Worm (Caenorhabditis elegans) whole organism, L1 larva: ENCODE data around the gene xpc-1.
"Not testable (repeated sequence)": the region's sequence is repeated elsewhere in the genome, so short reads cannot be mapped to it uniquely, and the experiment has no call there.

ENCODE experiments used
- C04F5.9 ChIP-seq: sonication (generic microtip); optimal IDR thresholded peaks from 2 replicates; lab custom pipeline; 2016; ENCODE audit warnings: missing genetic modification characterization, missing compliant biosample characterization
- C16A3.4 ChIP-seq: fragments of 150-350 bp; optimal IDR thresholded peaks from 2 replicates; lab custom pipeline; 2014; ENCODE audit warnings: missing biosample characterization, missing genetic modification characterization
- C34B4.2 ChIP-seq: sonication (generic microtip); optimal IDR thresholded peaks from 2 replicates; lab custom pipeline; 2017; ENCODE audit warnings: mild to moderate bottlenecking, missing genetic modification characterization, missing compliant biosample characterization
- Y116A8C.19 ChIP-seq: sonication (generic microtip); optimal IDR thresholded peaks from 2 replicates; lab custom pipeline; 2016; ENCODE audit warnings: missing compliant biosample characterization, missing genetic modification characterization, borderline replicate concordance
- aha-1 ChIP-seq: fragments of 150-350 bp; optimal IDR thresholded peaks from 2 replicates; lab custom pipeline; 2014; ENCODE audit warnings: missing biosample characterization, missing genetic modification characterization
- alr-1 ChIP-seq: fragments of 200-800 bp; sonication (Bioruptor generic); optimal IDR thresholded peaks from 2 replicates; lab custom pipeline; 2018; ENCODE audit warnings: borderline replicate concordance, mild to moderate bottlenecking, missing genetic modification characterization, missing compliant biosample characterization
- aly-2 ChIP-seq: fragments of 150-350 bp; optimal IDR thresholded peaks from 2 replicates; lab custom pipeline; 2014; ENCODE audit warnings: missing biosample characterization, missing genetic modification characterization
- ceh-8 ChIP-seq: fragments of 200-800 bp; sonication (Bioruptor generic); optimal IDR thresholded peaks from 2 replicates; lab custom pipeline; 2018; ENCODE audit warnings: mild to moderate bottlenecking, missing genetic modification characterization, moderate library complexity, missing compliant biosample characterization
- ceh-82 ChIP-seq, 3 experiments: fragments of 150-350 bp in 1 of 3; sonication (generic microtip) in 2 of 3; optimal IDR thresholded peaks; 2 replicates each; lab custom pipeline; 2014 to 2017; ENCODE audit warnings: missing biosample characterization in 3 of 3, missing genetic modification characterization in 3 of 3
- ceh-88 ChIP-seq: fragments of 200-800 bp; sonication (Bioruptor generic); IDR thresholded peaks from 2 replicates; pipeline ENCODE4 v1.3.6; 2022; ENCODE audit warnings: missing genetic modification characterization, missing compliant biosample characterization
- dsc-1 ChIP-seq: sonication (generic microtip); optimal IDR thresholded peaks from 2 replicates; lab custom pipeline; 2016; ENCODE audit warnings: mild to moderate bottlenecking, missing genetic modification characterization, missing compliant biosample characterization
- efl-1 ChIP-seq, 4 experiments: fragments of 150-350 bp; optimal IDR thresholded peaks in 3 of 4; peaks in 1 of 4; 1 replicate in 1 of 4; 2 replicates in 3 of 4; lab custom pipeline; 2014; ENCODE audit warnings: missing biosample characterization in 2 of 4, missing genetic modification characterization in 2 of 4, missing genetic modification reagents in 2 of 4
- efl-3 ChIP-seq: fragments of 200-800 bp; sonication (Bioruptor generic); optimal IDR thresholded peaks from 2 replicates; lab custom pipeline; 2018; ENCODE audit warnings: mild to moderate bottlenecking, missing genetic modification characterization, missing compliant biosample characterization
- egl-13 ChIP-seq: sonication (generic microtip); optimal IDR thresholded peaks from 2 replicates; lab custom pipeline; 2016; ENCODE audit warnings: missing genotype, missing genetic modification reagents, missing genetic modification characterization, missing compliant biosample characterization
- elt-2 ChIP-seq: sonication (generic microtip); optimal IDR thresholded peaks from 2 replicates; lab custom pipeline; 2016; ENCODE audit warnings: missing genetic modification characterization, mild to moderate bottlenecking, inconsistent platforms, missing compliant biosample characterization, missing genetic modification reagents
- ets-5 ChIP-seq: fragments of 200-800 bp; sonication (Bioruptor generic); IDR thresholded peaks from 2 replicates; pipeline ENCODE4 v1.3.6; 2022; ENCODE audit warnings: missing genetic modification characterization, missing compliant biosample characterization
- fkh-10 ChIP-seq: sonication (generic microtip); optimal IDR thresholded peaks from 2 replicates; lab custom pipeline; 2017; ENCODE audit warnings: missing biosample characterization, missing genetic modification reagents, missing genetic modification characterization
- fkh-8 ChIP-seq: sonication (generic microtip); optimal IDR thresholded peaks from 2 replicates; lab custom pipeline; 2016; ENCODE audit warnings: mild to moderate bottlenecking, missing genetic modification characterization, missing compliant biosample characterization
- hlh-17 ChIP-seq: fragments of 200-800 bp; sonication (Bioruptor generic); optimal IDR thresholded peaks from 2 replicates; lab custom pipeline; 2018; ENCODE audit warnings: missing genetic modification characterization, mild to moderate bottlenecking, missing compliant biosample characterization, moderate library complexity, borderline replicate concordance
- irx-1 ChIP-seq: sonication (generic microtip); optimal IDR thresholded peaks from 2 replicates; lab custom pipeline; 2016; ENCODE audit warnings: missing genetic modification characterization, missing compliant biosample characterization
- jun-1 ChIP-seq: fragments of 150-350 bp; optimal IDR thresholded peaks from 2 replicates; lab custom pipeline; 2014; ENCODE audit warnings: missing biosample characterization, missing genetic modification reagents, missing genetic modification characterization
- lin-13 ChIP-seq: fragments of 150-350 bp; optimal IDR thresholded peaks from 2 replicates; lab custom pipeline; 2014; ENCODE audit warnings: missing biosample characterization, missing genetic modification reagents, missing genetic modification characterization
- lin-14 ChIP-seq: fragments of 200-800 bp; sonication (Bioruptor generic); optimal IDR thresholded peaks from 2 replicates; lab custom pipeline; 2018; ENCODE audit warnings: mild to moderate bottlenecking, missing genetic modification characterization, moderate library complexity, missing compliant biosample characterization
- lin-15B ChIP-seq: fragments of 150-350 bp; sonication (generic microtip); optimal IDR thresholded peaks from 3 replicates; lab custom pipeline; 2014; ENCODE audit warnings: missing biosample characterization, missing genetic modification characterization
- lin-39 ChIP-seq: fragments of 150-350 bp; optimal IDR thresholded peaks from 2 replicates; lab custom pipeline; 2014; ENCODE audit warnings: missing biosample characterization, missing genetic modification reagents, missing genetic modification characterization
- lsy-2 ChIP-seq, 2 experiments: fragments of 150-350 bp; optimal IDR thresholded peaks; 2 replicates each; lab custom pipeline; 2014; ENCODE audit warnings: missing biosample characterization in 2 of 2, missing genetic modification characterization in 2 of 2
- mab-9 ChIP-seq: fragments of 200-800 bp; sonication (Bioruptor generic); IDR thresholded peaks from 2 replicates; pipeline ENCODE4 v1.3.6; 2022; ENCODE audit warnings: missing genetic modification reagents, missing genetic modification characterization, missing compliant biosample characterization
- mdl-1 ChIP-seq, 2 experiments: fragments of 150-350 bp; optimal IDR thresholded peaks; 2 replicates each; lab custom pipeline; 2014 to 2017; ENCODE audit warnings: missing biosample characterization in 2 of 2, missing genetic modification characterization in 2 of 2, inconsistent platforms in 1 of 2
- nhr-12 ChIP-seq: sonication (generic microtip); optimal IDR thresholded peaks from 2 replicates; lab custom pipeline; 2017; ENCODE audit warnings: missing biosample characterization, missing genetic modification characterization
- nhr-19 ChIP-seq: fragments of 200-800 bp; sonication (Bioruptor generic); conservative IDR thresholded peaks from 2 replicates; pipeline ENCODE4 v1.3.6; 2022; ENCODE audit warnings: missing genetic modification characterization, missing compliant biosample characterization
- nhr-20 ChIP-seq: sonication (generic microtip); optimal IDR thresholded peaks from 2 replicates; lab custom pipeline; 2016; ENCODE audit warnings: mild to moderate bottlenecking, missing genetic modification characterization, missing compliant biosample characterization
- nhr-237 ChIP-seq: fragments of 150-350 bp; optimal IDR thresholded peaks from 2 replicates; lab custom pipeline; 2014; ENCODE audit warnings: missing biosample characterization, missing genetic modification characterization
- nhr-28 ChIP-seq: fragments of 150-350 bp; optimal IDR thresholded peaks from 2 replicates; lab custom pipeline; 2014; ENCODE audit warnings: missing biosample characterization, missing genetic modification characterization
- nhr-47 ChIP-seq: sonication (generic microtip); optimal IDR thresholded peaks from 2 replicates; lab custom pipeline; 2016; ENCODE audit warnings: mild to moderate bottlenecking, missing genetic modification characterization, moderate library complexity, missing compliant biosample characterization
- nhr-71 ChIP-seq: sonication (generic microtip); optimal IDR thresholded peaks from 2 replicates; lab custom pipeline; 2016; ENCODE audit warnings: mild to moderate bottlenecking, missing genetic modification characterization, moderate library complexity, missing compliant biosample characterization
- nhr-77 ChIP-seq: fragments of 150-350 bp; optimal IDR thresholded peaks from 2 replicates; lab custom pipeline; 2014; ENCODE audit warnings: missing biosample characterization, missing genetic modification characterization
- nhr-90 ChIP-seq: sonication (generic microtip); optimal IDR thresholded peaks from 2 replicates; lab custom pipeline; 2016; ENCODE audit warnings: mild to moderate bottlenecking, missing genetic modification characterization, missing compliant biosample characterization; ENCODE audit not compliant: poor library complexity
- pax-3 ChIP-seq: fragments of 200-800 bp; sonication (Bioruptor generic); optimal IDR thresholded peaks from 2 replicates; lab custom pipeline; 2018; ENCODE audit warnings: mild to moderate bottlenecking, missing genetic modification characterization, moderate library complexity, missing compliant biosample characterization
- pqm-1 ChIP-seq: sonication (generic microtip); optimal IDR thresholded peaks from 3 replicates; lab custom pipeline; 2017; ENCODE audit warnings: missing biosample characterization, missing genetic modification characterization
- rnt-1 ChIP-seq: sonication (generic microtip); optimal IDR thresholded peaks from 2 replicates; lab custom pipeline; 2016; ENCODE audit warnings: mild to moderate bottlenecking, missing genetic modification characterization, moderate library complexity, missing compliant biosample characterization
- skn-1 ChIP-seq: fragments of 150-350 bp; optimal IDR thresholded peaks from 2 replicates; lab custom pipeline; 2014; ENCODE audit warnings: missing biosample characterization, missing genetic modification characterization
- snpc-4 ChIP-seq: fragments of 150-350 bp; optimal IDR thresholded peaks from 2 replicates; lab custom pipeline; 2014; ENCODE audit warnings: missing biosample characterization, missing genetic modification characterization
- snu-23 ChIP-seq: sonication (generic microtip); optimal IDR thresholded peaks from 2 replicates; lab custom pipeline; 2016; ENCODE audit warnings: missing genetic modification characterization, missing compliant biosample characterization
- tbx-2 ChIP-seq: sonication (generic microtip); optimal IDR thresholded peaks from 2 replicates; lab custom pipeline; 2016; ENCODE audit warnings: missing genetic modification characterization, missing compliant biosample characterization
- tlp-1 ChIP-seq: fragments of 150-350 bp; optimal IDR thresholded peaks from 2 replicates; lab custom pipeline; 2014; ENCODE audit warnings: missing biosample characterization, missing genetic modification characterization
- unc-86 ChIP-seq: sonication (generic microtip); optimal IDR thresholded peaks from 2 replicates; lab custom pipeline; 2016; ENCODE audit warnings: missing genetic modification characterization, missing compliant biosample characterization
- xbp-1 ChIP-seq: sonication (generic microtip); optimal IDR thresholded peaks from 2 replicates; lab custom pipeline; 2016; ENCODE audit warnings: missing genetic modification characterization, missing compliant biosample characterization
- ztf-4 ChIP-seq: fragments of 150-350 bp; optimal IDR thresholded peaks from 2 replicates; lab custom pipeline; 2014; ENCODE audit warnings: missing biosample characterization, missing genetic modification characterization

Gene xpc-1

ce11 chrIV:2048839-2049238, 56.0 kb downstream of the xpc-1 start (continued):
- TF ChIP-seq egl-13 (tag; lab: Kevin White, UChicago) (peak; percentile 4), ets-5 (GFP tag; lab: Robert Waterston, UW) (no peak), unc-86 (peak; percentile 59), lin-15B (tag; lab: Kevin White, UChicago) (peak; percentile 21), ceh-82 (tag; optimal IDR thresholded peaks at IDR 0.05; lab: Kevin White, UChicago) (peak; percentile 54 to 88 (median 77)), nhr-237 (tag; lab: Kevin White, UChicago) (peak; percentile 49), Y116A8C.19 (tag; lab: Kevin White, UChicago) (no peak), lin-13 (GFP tag; lab: Kevin White, UChicago) (peak; percentile 64), nhr-71 (tag; lab: Kevin White, UChicago) (peak; percentile 93), pax-3 (tag; lab: Kevin White, UChicago) (no peak), rnt-1 (peak; percentile 81), nhr-77 (tag; lab: Kevin White, UChicago) (peak; percentile 70), aha-1 (tag; lab: Kevin White, UChicago) (no peak), C16A3.4 (tag; lab: Kevin White, UChicago) (peak; percentile 58), nhr-12 (tag; lab: Kevin White, UChicago) (no peak), elt-2 (tag; lab: Kevin White, UChicago) (no peak), alr-1 (tag; lab: Kevin White, UChicago) (no peak), dsc-1 (tag; lab: Kevin White, UChicago) (peak; percentile 91), C34B4.2 (tag; lab: Kevin White, UChicago) (no peak), pqm-1 (tag; lab: Kevin White, UChicago) (no peak), nhr-20 (tag; lab: Kevin White, UChicago) (peak; percentile 83), nhr-19 (GFP tag; lab: Robert Waterston, UW) (peak; percentile 68), lin-39 (tag; lab: Kevin White, UChicago) (no peak), fkh-10 (GFP tag; lab: Kevin White, UChicago) (peak; percentile 91), mab-9 (peak; percentile 50; the same call in 1 of the 2 replicates), ztf-4 (peak; percentile 85), nhr-28 (tag; lab: Kevin White, UChicago) (no peak), C04F5.9 (tag; lab: Kevin White, UChicago) (peak; percentile 35), nhr-90 (tag; lab: Kevin White, UChicago) (peak; percentile 65), tbx-2 (peak; percentile 88), nhr-47 (tag; lab: Kevin White, UChicago) (peak; percentile 84), mdl-1 (tag; optimal IDR thresholded peaks at IDR 0.05; lab: Kevin White, UChicago) (peak in 1 of 2 experiments; percentile 34), irx-1 (tag; lab: Kevin White, UChicago) (peak; percentile 72), snpc-4 (peak; percentile 57), jun-1 (peak; percentile 75), hlh-17 (GFP tag; lab: Kevin White, UChicago) (no peak), efl-3 (no peak)

- not testable (repeated sequence) for TF ChIP-seq C04F5.9, xbp-1, skn-1 (tag; lab: Kevin White, UChicago)
These were observed 58.3 kb downstream of the xpc-1 start, which contains the start of gene R05C11.4 for ce11 chrIV:2051195-2051594. Gene R05C11.4 (plus strand): TSS chrIV:2051495.

ce11 chrIV:2052337-2052736, 59.4 kb downstream of the xpc-1 start:
- TF ChIP-seq ceh-8 (no peak), C04F5.9 (tag; lab: Kevin White, UChicago) (no peak), ets-5 (GFP tag; lab: Robert Waterston, UW) (no peak), tlp-1 (tag; lab: Kevin White, UChicago) (no peak), ceh-82 (tag; optimal IDR thresholded peaks at IDR 0.05; lab: Kevin White, UChicago) (no peak), snu-23 (GFP tag; lab: Kevin White, UChicago) (peak; percentile 13), aly-2 (tag; lab: Kevin White, UChicago) (no peak), ceh-88 (GFP tag; lab: Robert Waterston, UW) (peak; percentile 39; the same call in 1 of the 2 replicates), tbx-2 (peak; percentile 65), efl-3 (no peak), nhr-47 (tag; lab: Kevin White, UChicago) (peak; percentile 61), elt-2 (tag; lab: Kevin White, UChicago) (no peak), efl-1 (optimal IDR thresholded peaks at IDR 0.05; lab: Kevin White, UChicago) (peak in 1 of 2 experiments; percentile 11), efl-1 (GFP tag; optimal IDR thresholded peaks at IDR 0.05 in 1 of 2; lab: Kevin White, UChicago) (peak in 1 of 2 experiments; percentile 92), lin-14 (GFP tag; lab: Kevin White, UChicago) (peak; percentile 84), mdl-1 (tag; optimal IDR thresholded peaks at IDR 0.05; lab: Kevin White, UChicago) (no peak), pqm-1 (tag; lab: Kevin White, UChicago) (no peak), fkh-8 (tag; lab: Kevin White, UChicago) (peak; percentile 25), lsy-2 (tag; optimal IDR thresholded peaks at IDR 0.05; lab: Kevin White, UChicago) (peak; percentile 17 to 24), nhr-237 (tag; lab: Kevin White, UChicago) (no peak), Y116A8C.19 (tag; lab: Kevin White, UChicago) (no peak)
